Fruit fly (Drosophila melanogaster): ENCODE data around the gene CG3982.

CG3982 gene

dm6 chr3L:9460775-9461491, 43.7 kb upstream of the CG3982 start, which contains the start of the genes CG3434 and CG44838 (continued):
- TF ChIP-seq Taf1 (GFP tag; IDR thresholded peaks at IDR 0.05) (0 out of 2 replicates have a peak, but pooled peaks have one; percentile 33), gfzf (GFP tag; optimal IDR thresholded peaks at IDR 0.05) (peak; percentile 16), eve (GFP tag; optimal IDR thresholded peaks at IDR 0.05) (no peak), CoRest (tag; optimal IDR thresholded peaks at IDR 0.05) (peak; percentile 88), CG15269 (tag; optimal IDR thresholded peaks at IDR 0.05) (peak; percentile 85), CG4617 (GFP tag; optimal IDR thresholded peaks at IDR 0.05; ENCODE audit: borderline replicate concordance) (peak; percentile 81), CG7928 (GFP tag; optimal IDR thresholded peaks at IDR 0.05) (peak; percentile 58), fd96Cb (tag; optimal IDR thresholded peaks at IDR 0.05) (peak; percentile 64), dimm (GFP tag; IDR thresholded peaks at IDR 0.05) (no peak), wdn (GFP tag; IDR thresholded peaks at IDR 0.05) (peak; percentile 40; the same call in 1 of the 2 replicates), lab (GFP tag; optimal IDR thresholded peaks at IDR 0.05) (peak; percentile 85), Eip74EF (GFP tag; optimal IDR thresholded peaks at IDR 0.05) (peak in 1 of 2 experiments; percentile 77), Hr3 (GFP tag; optimal IDR thresholded peaks at IDR 0.05) (peak; percentile 82), CG8388 (GFP tag; optimal IDR thresholded peaks at IDR 0.05) (peak; percentile 75), slp2 (GFP tag; optimal IDR thresholded peaks at IDR 0.05) (no peak), CG1603 (tag; optimal IDR thresholded peaks at IDR 0.05) (no peak), gsb (GFP tag; IDR thresholded peaks at IDR 0.05) (no peak), CG2116 (GFP tag; optimal IDR thresholded peaks at IDR 0.05) (peak; percentile 88), CG14667 (GFP tag; IDR thresholded peaks at IDR 0.05) (peak; percentile 47; the same call in 1 of the 2 replicates), CG4854 (GFP tag; optimal IDR thresholded peaks at IDR 0.05) (peak; percentile 48), CG14441 (GFP tag; IDR thresholded peaks at IDR 0.05) (peak; percentile 76), Max (GFP tag; optimal IDR thresholded peaks at IDR 0.05) (peak; percentile 88), CG6791 (GFP tag; IDR thresholded peaks at IDR 0.05; ENCODE audit: partially characterized antibody) (no peak), CG10147 (GFP tag; optimal IDR thresholded peaks at IDR 0.05) (peak; percentile 83), toy (GFP tag; IDR thresholded peaks at IDR 0.05) (no peak), tio (GFP tag; optimal IDR thresholded peaks at IDR 0.05) (peak; percentile 70), MBD-R2 (GFP tag; IDR thresholded peaks at IDR 0.05) (peak; percentile 74), Bdp1 (GFP tag; optimal IDR thresholded peaks at IDR 0.05) (peak; percentile 77), knrl (GFP tag; IDR thresholded peaks at IDR 0.05; ENCODE audit: partially characterized antibody) (0 out of 3 replicates have a peak, but pooled peaks have one; percentile 18), CG10274 (GFP tag; optimal IDR thresholded peaks at IDR 0.05) (peak; percentile 45), ssp (GFP tag; IDR thresholded peaks at IDR 0.05) (peak; percentile 82), cwo (GFP tag; optimal IDR thresholded peaks at IDR 0.05) (peak; percentile 75), CG9817 (tag; optimal IDR thresholded peaks at IDR 0.05) (peak; percentile 74), Dad (GFP tag; optimal IDR thresholded peaks at IDR 0.05) (peak; percentile 71), kay (GFP tag; optimal IDR thresholded peaks at IDR 0.05) (peak; percentile 61), CG15479 (GFP tag; optimal IDR thresholded peaks at IDR 0.05) (peak; percentile 19), pum (GFP tag; optimal IDR thresholded peaks at IDR 0.05) (peak; percentile 73), ind (GFP tag; optimal IDR thresholded peaks at IDR 0.05) (peak; percentile 81), CG1024 (GFP tag; IDR thresholded peaks at IDR 0.05) (0 out of 2 replicates have a peak, but pooled peaks have one; percentile 38), tap (tag; optimal IDR thresholded peaks at IDR 0.05) (peak; percentile 36), CG10462 (GFP tag; optimal IDR thresholded peaks at IDR 0.05) (peak; percentile 73), E2f2 (GFP tag; IDR thresholded peaks at IDR 0.05) (peak; percentile 78), CG6854 (GFP tag; optimal IDR thresholded peaks at IDR 0.05) (peak; percentile 70), CG34422 (GFP tag; IDR thresholded peaks at IDR 0.05) (peak; percentile 42; the same call in 1 of the 3 replicates), NC2α (GFP tag; optimal IDR thresholded peaks at IDR 0.05) (peak; percentile 39), wor (GFP tag; IDR thresholded peaks at IDR 0.05) (peak; percentile 61), chn (GFP tag; optimal IDR thresholded peaks at IDR 0.05) (peak; percentile 78), Rfx (GFP tag; IDR thresholded peaks at IDR 0.05) (peak; percentile 85), CG4707 (GFP tag; optimal IDR thresholded peaks at IDR 0.05) (no peak)

Data from whole organism, embryonic.